Worm (Caenorhabditis elegans) whole organism, midembryonic: Measurements from ENCODE around the gene str-71.

Source experiments
- T22C8.4 ChIP-seq: fragments of 200-800 bp; sonication (Bioruptor generic); IDR thresholded peaks from 2 replicates; pipeline ENCODE4 v1.3.6; 2022; ENCODE audit warnings: missing genetic modification characterization, missing compliant biosample characterization
- cog-1 ChIP-seq: sonication (generic microtip); optimal IDR thresholded peaks from 2 replicates; lab custom pipeline; 2016; ENCODE audit warnings: missing genetic modification characterization, missing compliant biosample characterization
- flt-1 ChIP-seq: fragments of 200-800 bp; sonication (Bioruptor generic); IDR thresholded peaks from 2 replicates; pipeline ENCODE4 v1.3.6; 2022; ENCODE audit warnings: missing genetic modification characterization, missing compliant biosample characterization
- klf-2 ChIP-seq: fragments of 200-800 bp; sonication (Bioruptor generic); conservative IDR thresholded peaks from 2 replicates; pipeline ENCODE4 v1.3.6; 2022; ENCODE audit warnings: missing genetic modification reagents, missing genetic modification characterization, missing compliant biosample characterization
- med-1 ChIP-seq: sonication (generic microtip); optimal IDR thresholded peaks from 2 replicates; lab custom pipeline; 2017; ENCODE audit warnings: missing genetic modification characterization, mild to moderate bottlenecking, missing compliant biosample characterization, antibody characterized with exemption, missing genetic modification reagents; ENCODE audit not compliant: insufficient read depth
- ref-1 ChIP-seq: fragments of 200-800 bp; sonication (Bioruptor generic); conservative IDR thresholded peaks from 2 replicates; pipeline ENCODE4 v1.3.6; 2022; ENCODE audit warnings: missing genetic modification reagents, missing genetic modification characterization, missing compliant biosample characterization
- tab-1 ChIP-seq: fragments of 200-800 bp; sonication (Bioruptor generic); IDR thresholded peaks from 2 replicates; pipeline ENCODE4 v1.3.6; 2022; ENCODE audit warnings: missing genetic modification characterization, missing compliant biosample characterization
- ztf-23 ChIP-seq: fragments of 200-800 bp; sonication (Bioruptor generic); IDR thresholded peaks from 2 replicates; pipeline ENCODE4 v1.3.6; 2022; ENCODE audit warnings: missing genetic modification reagents, missing genetic modification characterization, missing compliant biosample characterization
- ztf-29 ChIP-seq: fragments of 200-800 bp; sonication (Bioruptor generic); IDR thresholded peaks from 2 replicates; pipeline ENCODE4 v1.3.6; 2022; ENCODE audit warnings: missing genetic modification reagents, missing genetic modification characterization, missing compliant biosample characterization

Gene str-71

ce11 chrV:15459088-15459487, at the start of gene str-71:
Gene str-71 (minus strand): TSS chrV:15459188.
- TF ChIP-seq T22C8.4 (GFP tag; lab: Robert Waterston, UW) (no peak), klf-2 (GFP tag; lab: Robert Waterston, UW) (no peak), tab-1 (GFP tag; lab: Robert Waterston, UW) (no peak)

ce11 chrV:15505068-15505467, 46.1 kb upstream of the str-71 start:
- TF ChIP-seq ztf-29: peak; percentile 50; the same call in 1 of the 2 replicates
- TF ChIP-seq flt-1 (GFP tag; lab: Robert Waterston, UW): peak; percentile 85
- peak; percentile 62 for TF ChIP-seq ref-1 (GFP tag; lab: Robert Waterston, UW)
- no peak for TF ChIP-seq cog-1
- TF ChIP-seq ztf-23: peak; percentile 71
- peak; percentile 79 for TF ChIP-seq tab-1 (GFP tag; lab: Robert Waterston, UW)
- TF ChIP-seq med-1: no peak
- 0 out of 2 replicates have a peak, but pooled peaks have one; percentile 10 for TF ChIP-seq klf-2 (GFP tag; lab: Robert Waterston, UW)
- 0 out of 2 replicates have a peak, but pooled peaks have one; percentile 43 for TF ChIP-seq T22C8.4 (GFP tag; lab: Robert Waterston, UW)

- TF ChIP-seq ztf-23 (no peak), ztf-29 (no peak), klf-2 (GFP tag; lab: Robert Waterston, UW) (no peak), tab-1 (GFP tag; lab: Robert Waterston, UW) (no peak), ref-1 (GFP tag; lab: Robert Waterston, UW) (no peak), cog-1 (no peak), T22C8.4 (GFP tag; lab: Robert Waterston, UW) (no peak), flt-1 (GFP tag; lab: Robert Waterston, UW) (no peak), med-1 (no peak)
These were observed 44.6 kb upstream of the str-71 start for ce11 chrV:15503603-15504002.

- TF ChIP-seq ztf-29: no peak
- TF ChIP-seq cog-1: no peak
- TF ChIP-seq med-1: no peak
- TF ChIP-seq flt-1 (GFP tag; lab: Robert Waterston, UW): no peak
- TF ChIP-seq ztf-23: no peak
- no peak for TF ChIP-seq klf-2 (GFP tag; lab: Robert Waterston, UW)
- TF ChIP-seq tab-1 (GFP tag; lab: Robert Waterston, UW): no peak
- no peak for TF ChIP-seq ref-1 (GFP tag; lab: Robert Waterston, UW)
- no peak for TF ChIP-seq T22C8.4 (GFP tag; lab: Robert Waterston, UW)
These were observed 40.1 kb upstream of the str-71 start for ce11 chrV:15499099-15499498.

ce11 chrV:15498434-15498833, 39.4 kb upstream of the str-71 start, which contains the start of gene C06B8.7:
Gene C06B8.7 (plus strand): TSS chrV:15498734.
- TF ChIP-seq ztf-29 (no peak), T22C8.4 (GFP tag; lab: Robert Waterston, UW) (no peak), ref-1 (GFP tag; lab: Robert Waterston, UW) (no peak), med-1 (no peak), klf-2 (GFP tag; lab: Robert Waterston, UW) (no peak), flt-1 (GFP tag; lab: Robert Waterston, UW) (no peak), cog-1 (no peak), ztf-23 (no peak), tab-1 (GFP tag; lab: Robert Waterston, UW) (no peak)

- TF ChIP-seq ztf-29 (peak; percentile 53; the same call in 1 of the 2 replicates), tab-1 (GFP tag; lab: Robert Waterston, UW) (no peak), cog-1 (peak; percentile 12)
These were observed 38.7 kb upstream of the str-71 start for ce11 chrV:15497731-15498130.

- TF ChIP-seq cog-1: no peak
- no peak for TF ChIP-seq ref-1 (GFP tag; lab: Robert Waterston, UW)
- no peak for TF ChIP-seq tab-1 (GFP tag; lab: Robert Waterston, UW)
- TF ChIP-seq T22C8.4 (GFP tag; lab: Robert Waterston, UW): no peak
- TF ChIP-seq ztf-23: no peak
- no peak for TF ChIP-seq klf-2 (GFP tag; lab: Robert Waterston, UW)
- TF ChIP-seq ztf-29: no peak
- TF ChIP-seq med-1: no peak
- TF ChIP-seq flt-1 (GFP tag; lab: Robert Waterston, UW): no peak
These were observed 36.2 kb upstream of the str-71 start, which contains the start of gene srh-219 for ce11 chrV:15495169-15495568. Gene srh-219 (plus strand): TSS chrV:15495469.

ce11 chrV:15493680-15494079, 34.7 kb upstream of the str-71 start, which contains the start of gene srh-218:
Gene srh-218 (plus strand): TSS chrV:15493980.
- TF ChIP-seq med-1 (no peak), T22C8.4 (GFP tag; lab: Robert Waterston, UW) (no peak), ztf-23 (no peak), ztf-29 (no peak), cog-1 (no peak), tab-1 (GFP tag; lab: Robert Waterston, UW) (no peak), flt-1 (GFP tag; lab: Robert Waterston, UW) (no peak), ref-1 (GFP tag; lab: Robert Waterston, UW) (no peak), klf-2 (GFP tag; lab: Robert Waterston, UW) (no peak)

- no peak for TF ChIP-seq cog-1
These were observed 33.5 kb upstream of the str-71 start, which contains the start of gene str-264 for ce11 chrV:15492518-15492917. Gene str-264 (minus strand): TSS chrV:15492618.

- no peak for TF ChIP-seq tab-1 (GFP tag; lab: Robert Waterston, UW)
- TF ChIP-seq ref-1 (GFP tag; lab: Robert Waterston, UW): no peak
- TF ChIP-seq flt-1 (GFP tag; lab: Robert Waterston, UW): no peak
- no peak for TF ChIP-seq klf-2 (GFP tag; lab: Robert Waterston, UW)
- TF ChIP-seq ztf-23: no peak
- no peak for TF ChIP-seq cog-1
- TF ChIP-seq ztf-29: no peak
- TF ChIP-seq med-1: no peak
These were observed 28.8 kb upstream of the str-71 start, which contains the start of gene srw-21 for ce11 chrV:15487764-15488163. Gene srw-21 (plus strand): TSS chrV:15488064.

ce11 chrV:15484537-15484936, 25.5 kb upstream of the str-71 start, which contains the start of gene C06B8.3:
Gene C06B8.3 (minus strand): TSS chrV:15484637.
- TF ChIP-seq cog-1 (no peak), flt-1 (GFP tag; lab: Robert Waterston, UW) (no peak), ztf-29 (no peak), ztf-23 (no peak), T22C8.4 (GFP tag; lab: Robert Waterston, UW) (no peak), ref-1 (GFP tag; lab: Robert Waterston, UW) (no peak), klf-2 (GFP tag; lab: Robert Waterston, UW) (no peak), tab-1 (GFP tag; lab: Robert Waterston, UW) (no peak), med-1 (no peak)
